Fruit fly (Drosophila melanogaster) whole organism, embryonic: ENCODE data around the gene CG43055.

Source experiments
- Abd-B ChIP-seq: fragments of 200-800 bp; sonication (Bioruptor generic); optimal IDR thresholded peaks from 2 replicates; lab custom pipeline; 2018; ENCODE audit warnings: missing biosample characterization, mild to moderate bottlenecking, missing genetic modification characterization, moderate library complexity
- Asciz ChIP-seq: fragments of 200-800 bp; sonication (Bioruptor generic); optimal IDR thresholded peaks from 2 replicates; lab custom pipeline; 2017; ENCODE audit warnings: missing biosample characterization, mild to moderate bottlenecking, missing genetic modification characterization, missing genetic modification reagents
- C15 ChIP-seq: fragments of 200-800 bp; sonication (Bioruptor generic); IDR thresholded peaks from 3 replicates; pipeline ENCODE4 v1.3.6; 2022; ENCODE audit warnings: missing biosample characterization, missing genetic modification characterization
- CG12071 ChIP-seq: fragments of 200-800 bp; sonication (Bioruptor generic); optimal IDR thresholded peaks from 3 replicates; lab custom pipeline; 2018; ENCODE audit warnings: missing biosample characterization, mild to moderate bottlenecking, missing genetic modification characterization
- CG12942 ChIP-seq: fragments of 200-800 bp; sonication (Bioruptor generic); optimal IDR thresholded peaks from 3 replicates; lab custom pipeline; 2016; ENCODE audit warnings: missing biosample characterization, missing genetic modification characterization
- CG14710 ChIP-seq: fragments of 200-800 bp; sonication (Bioruptor generic); optimal IDR thresholded peaks from 3 replicates; lab custom pipeline; 2019; ENCODE audit warnings: missing biosample characterization, mild to moderate bottlenecking, missing genetic modification characterization, moderate library complexity
- CG14860 ChIP-seq: fragments of 200-800 bp; sonication (Bioruptor generic); IDR thresholded peaks from 3 replicates; pipeline ENCODE4 v1.3.6; 2022; ENCODE audit warnings: missing biosample characterization, missing genetic modification characterization; ENCODE audit not compliant: partially characterized antibody
- CG15514 ChIP-seq: fragments of 200-800 bp; sonication (Bioruptor generic); optimal IDR thresholded peaks from 3 replicates; lab custom pipeline; 2017; ENCODE audit warnings: missing biosample characterization, missing genetic modification characterization, mild to moderate bottlenecking, moderate library complexity, missing genetic modification reagents
- CG17359 ChIP-seq: fragments of 200-800 bp; sonication (Bioruptor generic); optimal IDR thresholded peaks from 3 replicates; lab custom pipeline; 2018; ENCODE audit warnings: missing biosample characterization, mild to moderate bottlenecking, missing genetic modification characterization, moderate library complexity
- CG17361 ChIP-seq: fragments of 200-800 bp; sonication (Bioruptor generic); IDR thresholded peaks from 3 replicates; pipeline ENCODE4 v1.3.6; 2022; ENCODE audit warnings: missing biosample characterization, missing genetic modification characterization
- CG1792 ChIP-seq: fragments of 200-800 bp; sonication (Bioruptor generic); optimal IDR thresholded peaks from 2 replicates; lab custom pipeline; 2016; ENCODE audit warnings: missing biosample characterization, missing genetic modification characterization
- CG2889 ChIP-seq: fragments of 200-800 bp; sonication (Bioruptor generic); IDR thresholded peaks from 3 replicates; pipeline ENCODE4 v1.3.6; 2022; ENCODE audit warnings: missing biosample characterization, missing genetic modification characterization
- CG34422 ChIP-seq: fragments of 200-800 bp; sonication (Bioruptor generic); IDR thresholded peaks from 3 replicates; pipeline ENCODE4 v1.3.6; 2022; ENCODE audit warnings: missing biosample characterization, missing genetic modification characterization
- CG3847 ChIP-seq: fragments of 200-800 bp; sonication (Bioruptor generic); IDR thresholded peaks from 2 replicates; pipeline ENCODE4 v1.3.6; 2022; ENCODE audit warnings: missing biosample characterization, missing genetic modification characterization
- CG4328 ChIP-seq: fragments of 200-800 bp; sonication (Bioruptor generic); optimal IDR thresholded peaks from 3 replicates; lab custom pipeline; 2017; ENCODE audit warnings: missing biosample characterization, missing genetic modification reagents, missing genetic modification characterization
- CG8765 ChIP-seq: fragments of 200-800 bp; sonication (Bioruptor generic); IDR thresholded peaks from 2 replicates; pipeline ENCODE4 v1.3.6; 2022; ENCODE audit warnings: missing biosample characterization, missing genetic modification characterization
- CkIIα-i1 ChIP-seq: fragments of 200-800 bp; sonication (Bioruptor generic); IDR thresholded peaks from 2 replicates; pipeline ENCODE4 v1.3.6; 2022; ENCODE audit warnings: missing biosample characterization, missing genetic modification characterization
- D ChIP-seq, 2 experiments: fragments of 200-800 bp in 1 of 2; fragments of >200 bp in 1 of 2; sonication (Bioruptor generic) in 1 of 2; optimal IDR thresholded peaks; 2 replicates in 1 of 2; 3 replicates in 1 of 2; lab custom pipeline; 2017; ENCODE audit warnings: mild to moderate bottlenecking in 1 of 2, missing biosample characterization in 1 of 2, missing genetic modification characterization in 1 of 2, missing genetic modification reagents in 1 of 2
- D19A ChIP-seq: fragments of 200-800 bp; optimal IDR thresholded peaks from 3 replicates; lab custom pipeline; 2019; ENCODE audit warnings: missing biosample characterization, mild to moderate bottlenecking, missing genetic modification characterization, moderate library complexity
- Deaf1 ChIP-seq: fragments of 200-800 bp; optimal IDR thresholded peaks from 3 replicates; lab custom pipeline; 2019; ENCODE audit warnings: missing biosample characterization, mild to moderate bottlenecking, missing genetic modification characterization, moderate library complexity
- Elba2 ChIP-seq: fragments of 200-800 bp; sonication (Bioruptor generic); optimal IDR thresholded peaks from 3 replicates; lab custom pipeline; 2016; ENCODE audit warnings: missing biosample characterization, missing genetic modification characterization
- HHEX ChIP-seq: fragments of 200-800 bp; sonication (Bioruptor generic); optimal IDR thresholded peaks from 3 replicates; lab custom pipeline; 2017; ENCODE audit warnings: missing biosample characterization, mild to moderate bottlenecking, missing genetic modification characterization, missing genetic modification reagents
- Hr3 ChIP-seq: fragments of 200-800 bp; sonication (Bioruptor generic); optimal IDR thresholded peaks from 3 replicates; lab custom pipeline; 2016; ENCODE audit warnings: missing biosample characterization, missing genetic modification characterization
- Hr51 ChIP-seq, 2 experiments: fragments of 200-800 bp; sonication (Bioruptor generic); optimal IDR thresholded peaks; 2 replicates in 1 of 2; 3 replicates in 1 of 2; lab custom pipeline; 2016 to 2018; ENCODE audit warnings: missing biosample characterization in 2 of 2, missing genetic modification characterization in 2 of 2, mild to moderate bottlenecking in 1 of 2, moderate library complexity in 1 of 2
- Lim3 ChIP-seq: fragments of 200-800 bp; sonication (Bioruptor generic); IDR thresholded peaks from 2 replicates; pipeline ENCODE4 v1.3.6; 2022; ENCODE audit warnings: missing biosample characterization, missing genetic modification characterization
- Nf-YC ChIP-seq: fragments of 200-800 bp; optimal IDR thresholded peaks from 3 replicates; lab custom pipeline; 2019; ENCODE audit warnings: missing biosample characterization, mild to moderate bottlenecking, missing genetic modification characterization, moderate library complexity
- Rfx ChIP-seq: fragments of 200-800 bp; sonication (Bioruptor generic); IDR thresholded peaks from 2 replicates; pipeline ENCODE4 v1.3.6; 2022; ENCODE audit warnings: missing biosample characterization, missing genetic modification characterization
- Rx ChIP-seq: fragments of 200-800 bp; sonication (Bioruptor generic); IDR thresholded peaks from 2 replicates; pipeline ENCODE4 v1.3.6; 2022; ENCODE audit warnings: missing biosample characterization, missing genetic modification characterization
- Ssrp ChIP-seq: fragments of 200-800 bp; sonication (Bioruptor generic); optimal IDR thresholded peaks from 2 replicates; lab custom pipeline; 2018; ENCODE audit warnings: missing biosample characterization, mild to moderate bottlenecking, missing genetic modification characterization, moderate library complexity
- Taf1 ChIP-seq: fragments of 200-800 bp; sonication (Bioruptor generic); IDR thresholded peaks from 2 replicates; pipeline ENCODE4 v1.3.6; 2022; ENCODE audit warnings: missing biosample characterization, missing genetic modification characterization
- Xrp1 ChIP-seq: fragments of 200-800 bp; sonication (Bioruptor generic); IDR thresholded peaks from 2 replicates; pipeline ENCODE4 v1.3.6; 2022; ENCODE audit warnings: missing biosample characterization, missing genetic modification characterization
- cg ChIP-seq: fragments of 200-800 bp; sonication (Bioruptor generic); optimal IDR thresholded peaks from 3 replicates; lab custom pipeline; 2019; ENCODE audit warnings: missing biosample characterization, mild to moderate bottlenecking, missing genetic modification characterization, moderate library complexity
- crol ChIP-seq: fragments of 200-800 bp; sonication (Bioruptor generic); IDR thresholded peaks from 2 replicates; pipeline ENCODE4 v1.3.6; 2022; ENCODE audit warnings: missing biosample characterization, missing genetic modification characterization
- esg ChIP-seq: fragments of 200-800 bp; sonication (Bioruptor generic); conservative IDR thresholded peaks from 2 replicates; pipeline ENCODE4 v1.3.6; 2022; ENCODE audit warnings: missing biosample characterization, missing genetic modification characterization
- eyg ChIP-seq: fragments of 200-800 bp; sonication (Bioruptor generic); optimal IDR thresholded peaks from 3 replicates; lab custom pipeline; 2016; ENCODE audit warnings: missing biosample characterization, missing genetic modification characterization
- fd96Cb ChIP-seq: fragments of 200-800 bp; sonication (Bioruptor generic); optimal IDR thresholded peaks from 2 replicates; lab custom pipeline; 2018; ENCODE audit warnings: missing biosample characterization, mild to moderate bottlenecking, missing genetic modification characterization, moderate library complexity
- gt ChIP-seq: fragments of 200-800 bp; sonication (Bioruptor generic); IDR thresholded peaks from 2 replicates; pipeline ENCODE4 v1.3.6; 2022; ENCODE audit warnings: missing biosample characterization, missing genetic modification characterization
- hbn ChIP-seq: fragments of 200-800 bp; sonication (Bioruptor generic); IDR thresholded peaks from 2 replicates; pipeline ENCODE4 v1.3.6; 2022; ENCODE audit warnings: missing biosample characterization, missing genetic modification characterization; ENCODE audit not compliant: partially characterized antibody
- lbe ChIP-seq: fragments of 200-800 bp; sonication (Bioruptor generic); optimal IDR thresholded peaks from 2 replicates; lab custom pipeline; 2016; ENCODE audit warnings: missing biosample characterization, mild to moderate bottlenecking, missing genetic modification characterization
- onecut ChIP-seq: fragments of 200-800 bp; sonication (Bioruptor generic); IDR thresholded peaks from 2 replicates; pipeline ENCODE4 v1.3.6; 2022; ENCODE audit warnings: missing biosample characterization, missing genetic modification characterization
- pan ChIP-seq, 4 experiments: fragments of >200 bp in 3 of 4; fragments of 200-800 bp in 1 of 4; sonication (Bioruptor generic) in 1 of 4; optimal IDR thresholded peaks in 3 of 4; IDR thresholded peaks in 1 of 4; 2 replicates each; pipeline versions ENCODE4 v1.3.6 to Lab custom; 2017 to 2022; ENCODE audit warnings: missing biosample characterization in 2 of 4, missing genetic modification characterization in 2 of 4, mixed read lengths in 1 of 4
- psq ChIP-seq: fragments of 200-800 bp; sonication (Bioruptor generic); optimal IDR thresholded peaks from 2 replicates; lab custom pipeline; 2017; ENCODE audit warnings: missing biosample characterization, missing genetic modification characterization
- stwl ChIP-seq: fragments of 200-800 bp; sonication (Bioruptor generic); optimal IDR thresholded peaks from 3 replicates; lab custom pipeline; 2018; ENCODE audit warnings: missing biosample characterization, mild to moderate bottlenecking, missing genetic modification characterization, moderate library complexity
- tgo ChIP-seq: fragments of 200-800 bp; sonication (Bioruptor generic); IDR thresholded peaks from 3 replicates; pipeline ENCODE4 v1.3.6; 2022; ENCODE audit warnings: missing biosample characterization, missing genetic modification characterization
- tio ChIP-seq: fragments of 200-800 bp; sonication (Bioruptor generic); optimal IDR thresholded peaks from 2 replicates; lab custom pipeline; 2017; ENCODE audit warnings: missing biosample characterization, missing genetic modification characterization, inconsistent platforms
- zen2 ChIP-seq: fragments of 200-800 bp; sonication (Bioruptor generic); IDR thresholded peaks from 3 replicates; pipeline ENCODE4 v1.3.6; 2022; ENCODE audit warnings: missing biosample characterization, missing genetic modification characterization; ENCODE audit not compliant: partially characterized antibody

The CG43055 gene

DNA sequence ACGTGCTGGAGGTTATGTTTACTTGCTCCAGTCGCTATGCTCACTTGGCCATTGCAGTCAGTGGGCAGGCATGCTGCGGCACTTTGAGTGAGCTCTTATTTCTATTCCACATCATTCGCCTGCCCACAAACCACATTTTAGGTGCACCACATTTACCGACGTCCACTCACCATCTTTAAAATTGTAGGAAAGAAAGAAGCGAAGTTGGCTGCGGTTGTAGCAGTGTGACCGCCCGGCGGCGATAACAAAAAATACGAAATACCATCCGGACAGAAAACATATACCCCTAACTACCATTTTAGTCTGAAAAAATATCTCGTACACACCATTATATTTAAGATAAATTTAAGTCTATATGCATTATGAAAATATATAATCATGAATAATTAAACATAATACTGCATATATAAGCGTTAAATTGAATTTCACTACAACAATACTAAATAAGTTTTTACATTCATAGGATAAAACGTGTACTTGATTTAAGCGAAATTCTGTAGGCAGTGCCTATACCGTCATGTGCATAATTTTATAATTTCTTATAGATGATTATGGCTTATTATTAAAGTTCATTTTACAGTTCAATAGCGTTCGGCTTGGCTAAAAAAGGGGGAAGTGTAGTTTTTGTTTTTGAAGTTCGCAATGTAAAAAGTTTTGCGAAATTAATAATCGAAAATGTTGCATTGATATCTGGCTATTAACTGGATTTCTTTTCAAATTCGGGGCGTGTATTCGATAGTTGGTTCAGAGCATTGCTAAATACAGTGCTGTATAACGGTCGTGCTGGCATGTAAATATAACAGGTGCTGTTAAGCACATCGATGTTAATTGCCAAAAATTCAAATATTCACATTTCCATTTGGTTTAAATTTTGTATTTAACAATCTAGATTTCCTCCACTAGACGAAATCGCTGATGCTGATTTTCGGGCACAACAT, 47.4 kb downstream of the CG43055 start, which contains the start of gene RpL27A (continued):
- TF ChIP-seq CG17361 (GFP tag; lab: Robert Waterston, UW) (peak; percentile 84), eyg (peak; percentile 55), CG12071 (GFP tag; lab: Kevin White, UChicago) (peak; percentile 91), Lim3 (GFP tag; lab: Robert Waterston, UW) (no peak), lbe (GFP tag; lab: Kevin White, UChicago) (peak; percentile 63), D19A (peak; percentile 65), gt (GFP tag; lab: Robert Waterston, UW) (peak; percentile 34; the same call in 1 of the 2 replicates), CG17359 (tag; lab: Kevin White, UChicago) (peak; percentile 72), crol (GFP tag; lab: Robert Waterston, UW) (peak; percentile 48; the same call in 1 of the 2 replicates), Nf-YC (tag; lab: Kevin White, UChicago) (peak; percentile 58), esg (GFP tag; lab: Robert Waterston, UW) (peak; percentile 24; the same call in 1 of the 2 replicates), CG14860 (GFP tag; lab: Robert Waterston, UW) (no peak), psq (GFP tag; lab: Kevin White, UChicago) (peak; percentile 51), fd96Cb (peak; percentile 38), Xrp1 (GFP tag; lab: Robert Waterston, UW) (peak; percentile 30; the same call in 1 of the 2 replicates), CG2889 (0 out of 3 replicates have a peak, but pooled peaks have one; percentile 52), cg (GFP tag; lab: Kevin White, UChicago) (no peak), hbn (no peak), Deaf1 (tag; lab: Kevin White, UChicago) (peak; percentile 48), CG15514 (peak; percentile 85), Elba2 (GFP tag; lab: Kevin White, UChicago) (no peak), CkIIα-i1 (GFP tag; lab: Robert Waterston, UW) (peak; percentile 60; the same call in 1 of the 2 replicates), tgo (GFP tag; lab: Robert Waterston, UW) (peak; percentile 69), Asciz (GFP tag; lab: Kevin White, UChicago) (peak; percentile 79), Hr51 (GFP tag; optimal IDR thresholded peaks at IDR 0.05; lab: Kevin White, UChicago) (peak; percentile 58 to 72), CG34422 (GFP tag; lab: Robert Waterston, UW) (peak; percentile 81; the same call in 2 of the 3 replicates), pan (optimal IDR thresholded peaks at IDR 0.05; lab: Kevin White, UChicago) (no peak), pan (GFP tag; optimal IDR thresholded peaks at IDR 0.05 in 1 of 2, IDR thresholded peaks at IDR 0.05 in 1 of 2) (peak in 1 of 2 experiments; percentile 78), zen2 (GFP tag; lab: Robert Waterston, UW) (no peak), onecut (GFP tag; lab: Robert Waterston, UW) (peak; percentile 88), CG4328 (GFP tag; lab: Kevin White, UChicago) (peak; percentile 77), HHEX (GFP tag; lab: Kevin White, UChicago) (peak; percentile 84), CG8765 (no peak), CG12942 (GFP tag; lab: Kevin White, UChicago) (peak; percentile 67), Rx (GFP tag; lab: Robert Waterston, UW) (peak; percentile 80), D (optimal IDR thresholded peaks at IDR 0.05; lab: Kevin White, UChicago) (no peak), D (GFP tag; optimal IDR thresholded peaks at IDR 0.05; lab: Kevin White, UChicago) (peak; percentile 69), Rfx (peak; percentile 91), CG14710 (tag; lab: Kevin White, UChicago) (peak; percentile 79), tio (no peak), CG1792 (GFP tag; lab: Kevin White, UChicago) (peak; percentile 8), Abd-B (GFP tag; lab: Kevin White, UChicago) (peak; percentile 47), Taf1 (GFP tag; lab: Robert Waterston, UW) (peak; percentile 28; the same call in 1 of the 2 replicates), Hr3 (GFP tag; lab: Kevin White, UChicago) (peak; percentile 53), Ssrp (peak; percentile 43), stwl (tag; lab: Kevin White, UChicago) (peak; percentile 42), C15 (GFP tag; lab: Robert Waterston, UW) (0 out of 3 replicates have a peak, but pooled peaks have one; percentile 68), CG3847 (GFP tag; lab: Robert Waterston, UW) (peak; percentile 68)
